Fruit fly (Drosophila melanogaster): ENCODE measurements around the gene CG15536.

DNA sequence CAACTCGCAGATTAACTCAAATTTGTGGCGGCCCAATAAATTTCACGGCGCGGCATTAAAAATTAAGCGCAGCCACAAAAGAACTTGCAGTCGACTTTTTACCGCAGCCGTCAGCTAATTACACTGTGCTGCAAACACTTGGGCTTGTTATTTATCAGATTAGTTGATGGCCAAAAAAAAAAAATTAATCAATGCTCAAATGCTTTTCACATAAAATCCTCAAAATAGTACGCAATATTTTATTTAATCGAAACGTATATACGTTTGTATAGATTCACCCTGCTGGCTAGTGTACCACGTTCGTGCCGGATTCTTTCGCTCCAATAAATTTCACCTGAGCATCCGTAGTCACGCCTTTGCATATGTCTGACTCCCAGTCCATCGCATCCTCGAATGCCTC, 11.2 kb downstream of the CG15536 start:
- TF ChIP-seq ttk (optimal IDR thresholded peaks at IDR 0.05): no peak
- no peak for TF ChIP-seq Sin3A (optimal IDR thresholded peaks at IDR 0.05)
- no peak for TF ChIP-seq h (optimal IDR thresholded peaks at IDR 0.05)
- no peak for TF ChIP-seq Myc (optimal IDR thresholded peaks at IDR 0.05)
- TF ChIP-seq psq (optimal IDR thresholded peaks at IDR 0.05): no peak
